Fruit fly (Drosophila melanogaster) whole organism, pupa: ENCODE data around the gene Oatp30B.

Experiments used
- CG17806 ChIP-seq: fragments of 200-800 bp; sonication (Bioruptor generic); optimal IDR thresholded peaks from 2 replicates; lab custom pipeline; 2018; ENCODE audit warnings: missing biosample characterization, mild to moderate bottlenecking, missing genetic modification characterization, moderate library complexity
- rn ChIP-seq: fragments of 200-800 bp; sonication (Bioruptor generic); IDR thresholded peaks from 2 replicates; pipeline ENCODE4 v1.3.6; 2022; ENCODE audit warnings: missing biosample characterization, missing genetic modification characterization

dm6 chr2L:9502786-9503443, 18.1 kb upstream of the Oatp30B start:
- TF ChIP-seq rn (GFP tag; lab: Robert Waterston, UW) (no peak), CG17806 (tag; lab: Kevin White, UChicago) (no peak)
